Fruit fly (Drosophila melanogaster) whole organism, adult: ENCODE data around the gene Cks30A.

ENCODE experiments used
- CG12768 ChIP-seq: fragments of 200-800 bp; sonication (Bioruptor generic); optimal IDR thresholded peaks from 2 replicates; lab custom pipeline; 2017; ENCODE audit warnings: missing biosample characterization, missing genetic modification characterization, mild to moderate bottlenecking, moderate library complexity, missing genetic modification reagents
- CG14711 ChIP-seq: fragments of 200-800 bp; sonication (Bioruptor generic); optimal IDR thresholded peaks from 2 replicates; lab custom pipeline; 2018; ENCODE audit warnings: missing biosample characterization, mild to moderate bottlenecking, missing genetic modification characterization, moderate library complexity
- CG33017 ChIP-seq: fragments of 200-800 bp; sonication (Bioruptor generic); optimal IDR thresholded peaks from 2 replicates; lab custom pipeline; 2018; ENCODE audit warnings: missing biosample characterization, mild to moderate bottlenecking, missing genetic modification characterization, moderate library complexity
- CG5204 ChIP-seq: fragments of 200-800 bp; sonication (Bioruptor generic); optimal IDR thresholded peaks from 2 replicates; lab custom pipeline; 2016; ENCODE audit warnings: missing biosample characterization, missing genetic modification characterization
- CG7045 ChIP-seq: fragments of 200-800 bp; sonication (Bioruptor generic); optimal IDR thresholded peaks from 2 replicates; lab custom pipeline; 2017; ENCODE audit warnings: missing biosample characterization, mild to moderate bottlenecking, missing genetic modification characterization
- CG7101 ChIP-seq: fragments of 200-800 bp; sonication (Bioruptor generic); optimal IDR thresholded peaks from 2 replicates; lab custom pipeline; 2018; ENCODE audit warnings: missing biosample characterization, mild to moderate bottlenecking, missing genetic modification characterization, moderate library complexity
- Crg-1 ChIP-seq: fragments of 200-800 bp; sonication (Bioruptor generic); optimal IDR thresholded peaks from 2 replicates; lab custom pipeline; 2016; ENCODE audit warnings: missing biosample characterization, missing genetic modification characterization
- Hr96 ChIP-seq: fragments of 200-800 bp; sonication (Bioruptor generic); optimal IDR thresholded peaks from 2 replicates; lab custom pipeline; 2016; ENCODE audit warnings: missing biosample characterization, missing genetic modification characterization
- Mnt ChIP-seq: fragments of 200-800 bp; sonication (Bioruptor generic); optimal IDR thresholded peaks from 2 replicates; lab custom pipeline; 2016; ENCODE audit warnings: missing biosample characterization, mild to moderate bottlenecking, missing genetic modification characterization
- bab1 ChIP-seq: fragments of 200-800 bp; sonication (Bioruptor generic); optimal IDR thresholded peaks from 3 replicates; lab custom pipeline; 2019; ENCODE audit warnings: missing biosample characterization, mild to moderate bottlenecking, missing genetic modification characterization, moderate library complexity
- cic ChIP-seq: fragments of 200-800 bp; sonication (Bioruptor generic); optimal IDR thresholded peaks from 2 replicates; lab custom pipeline; 2017; ENCODE audit warnings: missing biosample characterization, mild to moderate bottlenecking, missing genetic modification characterization, moderate library complexity
- kay ChIP-seq: fragments of 200-800 bp; sonication (Bioruptor generic); peaks from one replicate; lab custom pipeline; 2016; ENCODE audit warnings: missing biosample characterization, missing genetic modification characterization, borderline replicate concordance
- pad ChIP-seq: fragments of 200-800 bp; sonication (Bioruptor generic); optimal IDR thresholded peaks from 3 replicates; lab custom pipeline; 2017; ENCODE audit warnings: missing biosample characterization, missing genetic modification characterization, mild to moderate bottlenecking, moderate library complexity, missing genetic modification reagents
- tj ChIP-seq: fragments of 200-800 bp; sonication (Bioruptor generic); optimal IDR thresholded peaks from 3 replicates; lab custom pipeline; 2017; ENCODE audit warnings: missing biosample characterization, mild to moderate bottlenecking, missing genetic modification characterization, moderate library complexity

DNA sequence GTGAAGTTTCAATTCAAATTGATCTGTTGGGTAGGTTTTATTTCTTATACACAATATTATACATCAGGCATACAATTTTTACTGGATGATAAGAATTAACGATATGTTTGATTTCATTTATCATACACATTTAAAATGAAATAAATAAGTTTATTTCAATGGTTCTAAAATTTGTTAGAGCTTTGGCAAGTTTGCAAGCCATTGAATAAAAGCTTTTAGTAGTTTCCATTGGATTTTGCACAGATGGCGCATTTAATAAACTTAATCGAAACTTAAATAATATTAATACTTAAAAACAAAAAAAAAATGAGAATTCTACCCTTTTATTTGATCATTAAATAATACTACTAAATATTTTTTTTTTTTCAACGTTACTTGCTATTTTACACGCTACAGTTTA lies 11.4 kb downstream of the Cks30A start:
- no peak for TF ChIP-seq CG14711
- TF ChIP-seq Mnt = no peak
- TF ChIP-seq CG5204 (GFP tag; lab: Kevin White, UChicago) = no peak
- TF ChIP-seq bab1 = no peak
- TF ChIP-seq Hr96 = no peak
- TF ChIP-seq CG12768 (GFP tag; lab: Kevin White, UChicago) = no peak
- TF ChIP-seq tj (GFP tag; lab: Kevin White, UChicago) = no peak
- no peak for TF ChIP-seq CG33017
- TF ChIP-seq Crg-1 (GFP tag; lab: Kevin White, UChicago) = no peak
- no peak for TF ChIP-seq kay (GFP tag; lab: Kevin White, UChicago)
- no peak for TF ChIP-seq cic (GFP tag; lab: Kevin White, UChicago)
- no peak for TF ChIP-seq CG7101 (tag; lab: Kevin White, UChicago)
- no peak for TF ChIP-seq pad (GFP tag; lab: Kevin White, UChicago)
- no peak for TF ChIP-seq CG7045
